Fruit fly (Drosophila melanogaster) whole organism, adult: Measurements from ENCODE around the gene CG42821.

ENCODE experiments used
- CG14711 ChIP-seq: fragments of 200-800 bp; sonication (Bioruptor generic); optimal IDR thresholded peaks from 2 replicates; lab custom pipeline; 2018; ENCODE audit warnings: missing biosample characterization, mild to moderate bottlenecking, missing genetic modification characterization, moderate library complexity
- CG1620 ChIP-seq: fragments of 200-800 bp; sonication (Bioruptor generic); optimal IDR thresholded peaks from 2 replicates; lab custom pipeline; 2016; ENCODE audit warnings: missing biosample characterization, missing genetic modification characterization
- CG33017 ChIP-seq: fragments of 200-800 bp; sonication (Bioruptor generic); optimal IDR thresholded peaks from 2 replicates; lab custom pipeline; 2018; ENCODE audit warnings: missing biosample characterization, mild to moderate bottlenecking, missing genetic modification characterization, moderate library complexity
- CG5204 ChIP-seq: fragments of 200-800 bp; sonication (Bioruptor generic); optimal IDR thresholded peaks from 2 replicates; lab custom pipeline; 2016; ENCODE audit warnings: missing biosample characterization, missing genetic modification characterization
- CG7045 ChIP-seq: fragments of 200-800 bp; sonication (Bioruptor generic); optimal IDR thresholded peaks from 2 replicates; lab custom pipeline; 2017; ENCODE audit warnings: missing biosample characterization, mild to moderate bottlenecking, missing genetic modification characterization
- CG7101 ChIP-seq: fragments of 200-800 bp; sonication (Bioruptor generic); optimal IDR thresholded peaks from 2 replicates; lab custom pipeline; 2018; ENCODE audit warnings: missing biosample characterization, mild to moderate bottlenecking, missing genetic modification characterization, moderate library complexity
- Clk ChIP-seq: fragments of 200-800 bp; sonication (Bioruptor generic); optimal IDR thresholded peaks from 2 replicates; lab custom pipeline; 2017; ENCODE audit warnings: missing biosample characterization, missing genetic modification characterization
- Crg-1 ChIP-seq: fragments of 200-800 bp; sonication (Bioruptor generic); optimal IDR thresholded peaks from 2 replicates; lab custom pipeline; 2016; ENCODE audit warnings: missing biosample characterization, missing genetic modification characterization
- Hr96 ChIP-seq: fragments of 200-800 bp; sonication (Bioruptor generic); optimal IDR thresholded peaks from 2 replicates; lab custom pipeline; 2016; ENCODE audit warnings: missing biosample characterization, missing genetic modification characterization
- bab1 ChIP-seq: fragments of 200-800 bp; sonication (Bioruptor generic); optimal IDR thresholded peaks from 3 replicates; lab custom pipeline; 2019; ENCODE audit warnings: missing biosample characterization, mild to moderate bottlenecking, missing genetic modification characterization, moderate library complexity
- cic ChIP-seq: fragments of 200-800 bp; sonication (Bioruptor generic); optimal IDR thresholded peaks from 2 replicates; lab custom pipeline; 2017; ENCODE audit warnings: missing biosample characterization, mild to moderate bottlenecking, missing genetic modification characterization, moderate library complexity
- ovo ChIP-seq: fragments of 200-800 bp; sonication (Bioruptor generic); optimal IDR thresholded peaks from 2 replicates; lab custom pipeline; 2016; ENCODE audit warnings: missing biosample characterization, missing genetic modification characterization
- pad ChIP-seq: fragments of 200-800 bp; sonication (Bioruptor generic); optimal IDR thresholded peaks from 3 replicates; lab custom pipeline; 2017; ENCODE audit warnings: missing biosample characterization, missing genetic modification characterization, mild to moderate bottlenecking, moderate library complexity, missing genetic modification reagents
- toe ChIP-seq: fragments of 200-800 bp; sonication (Bioruptor generic); optimal IDR thresholded peaks from 2 replicates; lab custom pipeline; 2016; ENCODE audit warnings: missing biosample characterization, missing genetic modification characterization

- peak; percentile 95 for TF ChIP-seq CG7045
- peak; percentile 98 for TF ChIP-seq CG1620 (GFP tag; lab: Kevin White, UChicago)
- peak; percentile 93 for TF ChIP-seq Hr96 (GFP tag; lab: Kevin White, UChicago)
- TF ChIP-seq pad (GFP tag; lab: Kevin White, UChicago) = peak; percentile 88
- TF ChIP-seq ovo (GFP tag; lab: Kevin White, UChicago) = peak; percentile 95
- TF ChIP-seq CG5204 (GFP tag; lab: Kevin White, UChicago) = peak; percentile 97
- peak; percentile 92 for TF ChIP-seq CG33017 (tag; lab: Kevin White, UChicago)
- peak; percentile 91 for TF ChIP-seq CG14711
- peak; percentile 95 for TF ChIP-seq bab1
- peak; percentile 98 for TF ChIP-seq toe (GFP tag; lab: Kevin White, UChicago)
- peak; percentile 26 for TF ChIP-seq cic
- peak; percentile 96 for TF ChIP-seq Crg-1 (GFP tag; lab: Kevin White, UChicago)
- TF ChIP-seq CG7101 (tag; lab: Kevin White, UChicago) = peak; percentile 97
- peak; percentile 86 for TF ChIP-seq Clk (GFP tag; lab: Kevin White, UChicago)
Measured at dm6 chr3R:17391313-17391845, 21.5 kb upstream of the CG42821 start, which contains the start of the genes Brf and sds22.
